Worm (Caenorhabditis elegans) whole organism, L1 larva: Measurements from ENCODE around the gene srx-90.

Experiments
- C34B4.2 ChIP-seq: sonication (generic microtip); optimal IDR thresholded peaks from 2 replicates; lab custom pipeline; 2017; ENCODE audit warnings: mild to moderate bottlenecking, missing genetic modification characterization, missing compliant biosample characterization
- F16B12.6 ChIP-seq: fragments of 150-350 bp; optimal IDR thresholded peaks from 2 replicates; lab custom pipeline; 2014; ENCODE audit warnings: missing biosample characterization, missing genetic modification characterization
- aha-1 ChIP-seq: fragments of 150-350 bp; optimal IDR thresholded peaks from 2 replicates; lab custom pipeline; 2014; ENCODE audit warnings: missing biosample characterization, missing genetic modification characterization
- ama-1 ChIP-seq: fragments of 150-350 bp; optimal IDR thresholded peaks from 2 replicates; lab custom pipeline; 2014
- ceh-8 ChIP-seq: fragments of 200-800 bp; sonication (Bioruptor generic); optimal IDR thresholded peaks from 2 replicates; lab custom pipeline; 2018; ENCODE audit warnings: mild to moderate bottlenecking, missing genetic modification characterization, moderate library complexity, missing compliant biosample characterization
- ceh-82 ChIP-seq, 3 experiments: fragments of 150-350 bp in 1 of 3; sonication (generic microtip) in 2 of 3; optimal IDR thresholded peaks; 2 replicates each; lab custom pipeline; 2014 to 2017; ENCODE audit warnings: missing biosample characterization in 3 of 3, missing genetic modification characterization in 3 of 3
- ces-1 ChIP-seq: fragments of 150-350 bp; optimal IDR thresholded peaks from 2 replicates; lab custom pipeline; 2014; ENCODE audit warnings: missing biosample characterization, missing genetic modification reagents, missing genetic modification characterization
- dpl-1 ChIP-seq, 3 experiments: fragments of 150-350 bp in 2 of 3; sonication (generic microtip) in 1 of 3; optimal IDR thresholded peaks; 2 replicates each; lab custom pipeline; 2014 to 2017; ENCODE audit warnings: missing biosample characterization in 3 of 3, missing genetic modification characterization in 3 of 3, missing genetic modification reagents in 3 of 3
- dsc-1 ChIP-seq: sonication (generic microtip); optimal IDR thresholded peaks from 2 replicates; lab custom pipeline; 2016; ENCODE audit warnings: mild to moderate bottlenecking, missing genetic modification characterization, missing compliant biosample characterization
- elt-2 ChIP-seq: sonication (generic microtip); optimal IDR thresholded peaks from 2 replicates; lab custom pipeline; 2016; ENCODE audit warnings: missing genetic modification characterization, mild to moderate bottlenecking, inconsistent platforms, missing compliant biosample characterization, missing genetic modification reagents
- elt-3 ChIP-seq, 6 experiments: fragments of 150-350 bp in 1 of 6; sonication (generic microtip); optimal IDR thresholded peaks; 2 replicates each; lab custom pipeline; 2017 to 2018; ENCODE audit warnings: missing biosample characterization in 6 of 6, missing genetic modification characterization in 6 of 6, inconsistent platforms in 1 of 6
- grh-1 ChIP-seq: fragments of 200-800 bp; sonication (Bioruptor generic); IDR thresholded peaks from 2 replicates; pipeline ENCODE4 v1.3.6; 2022; ENCODE audit warnings: missing genetic modification reagents, missing genetic modification characterization, missing compliant biosample characterization
- hlh-17 ChIP-seq: fragments of 200-800 bp; sonication (Bioruptor generic); optimal IDR thresholded peaks from 2 replicates; lab custom pipeline; 2018; ENCODE audit warnings: missing genetic modification characterization, mild to moderate bottlenecking, missing compliant biosample characterization, moderate library complexity, borderline replicate concordance
- hlh-4 ChIP-seq: sonication (generic microtip); optimal IDR thresholded peaks from 2 replicates; lab custom pipeline; 2016; ENCODE audit warnings: mild to moderate bottlenecking, missing genetic modification characterization, missing compliant biosample characterization
- lin-13 ChIP-seq: fragments of 150-350 bp; optimal IDR thresholded peaks from 2 replicates; lab custom pipeline; 2014; ENCODE audit warnings: missing biosample characterization, missing genetic modification reagents, missing genetic modification characterization
- lin-14 ChIP-seq: fragments of 200-800 bp; sonication (Bioruptor generic); optimal IDR thresholded peaks from 2 replicates; lab custom pipeline; 2018; ENCODE audit warnings: mild to moderate bottlenecking, missing genetic modification characterization, moderate library complexity, missing compliant biosample characterization
- lin-35 ChIP-seq, 2 experiments: fragments of 150-350 bp; optimal IDR thresholded peaks; 2 replicates each; lab custom pipeline; 2014; ENCODE audit warnings: missing biosample characterization in 2 of 2, missing genetic modification characterization in 2 of 2, missing genetic modification reagents in 2 of 2
- lin-39 ChIP-seq: fragments of 150-350 bp; optimal IDR thresholded peaks from 2 replicates; lab custom pipeline; 2014; ENCODE audit warnings: missing biosample characterization, missing genetic modification reagents, missing genetic modification characterization
- lir-3 ChIP-seq: sonication (generic microtip); optimal IDR thresholded peaks from 2 replicates; lab custom pipeline; 2016; ENCODE audit warnings: mild to moderate bottlenecking, missing genetic modification characterization, moderate library complexity, missing compliant biosample characterization; ENCODE audit not compliant: poor library complexity
- mab-9 ChIP-seq: fragments of 200-800 bp; sonication (Bioruptor generic); IDR thresholded peaks from 2 replicates; pipeline ENCODE4 v1.3.6; 2022; ENCODE audit warnings: missing genetic modification reagents, missing genetic modification characterization, missing compliant biosample characterization
- mdl-1 ChIP-seq, 2 experiments: fragments of 150-350 bp; optimal IDR thresholded peaks; 2 replicates each; lab custom pipeline; 2014 to 2017; ENCODE audit warnings: missing biosample characterization in 2 of 2, missing genetic modification characterization in 2 of 2, inconsistent platforms in 1 of 2
- nhr-47 ChIP-seq: sonication (generic microtip); optimal IDR thresholded peaks from 2 replicates; lab custom pipeline; 2016; ENCODE audit warnings: mild to moderate bottlenecking, missing genetic modification characterization, moderate library complexity, missing compliant biosample characterization
- nhr-84 ChIP-seq: sonication (generic microtip); optimal IDR thresholded peaks from 2 replicates; lab custom pipeline; 2017; ENCODE audit warnings: missing biosample characterization, missing genetic modification characterization
- nhr-85 ChIP-seq: sonication (generic microtip); peaks from one replicate; lab custom pipeline; 2016; ENCODE audit warnings: missing genetic modification characterization, inconsistent platforms, missing compliant biosample characterization
- rnt-1 ChIP-seq: sonication (generic microtip); optimal IDR thresholded peaks from 2 replicates; lab custom pipeline; 2016; ENCODE audit warnings: mild to moderate bottlenecking, missing genetic modification characterization, moderate library complexity, missing compliant biosample characterization
- skn-1 ChIP-seq: fragments of 150-350 bp; optimal IDR thresholded peaks from 2 replicates; lab custom pipeline; 2014; ENCODE audit warnings: missing biosample characterization, missing genetic modification characterization
- sptf-1 ChIP-seq: fragments of 150-350 bp; optimal IDR thresholded peaks from 2 replicates; lab custom pipeline; 2014; ENCODE audit warnings: missing biosample characterization, missing genetic modification characterization
- unc-130 ChIP-seq: fragments of 150-350 bp; optimal IDR thresholded peaks from 2 replicates; lab custom pipeline; 2017; ENCODE audit warnings: missing biosample characterization, missing genetic modification characterization, inconsistent platforms
- unc-30 ChIP-seq: sonication (generic microtip); optimal IDR thresholded peaks from 2 replicates; lab custom pipeline; 2017; ENCODE audit warnings: missing biosample characterization, missing genetic modification characterization
- ztf-11 ChIP-seq, 2 experiments: sonication (generic microtip); optimal IDR thresholded peaks; 2 replicates each; lab custom pipeline; 2016 to 2017; ENCODE audit warnings: missing genetic modification characterization in 2 of 2, missing biosample characterization in 1 of 2, missing compliant biosample characterization in 1 of 2

srx-90 gene

ce11 chrV:11616813-11617212 lies 35.9 kb downstream of the srx-90 start:
- TF ChIP-seq ama-1 (lab: Kevin White, UChicago) = peak; percentile 26
- no peak for TF ChIP-seq lin-39 (tag; lab: Kevin White, UChicago)
- peak in 1 of 6 experiments; percentile 22 for TF ChIP-seq elt-3 (tag; optimal IDR thresholded peaks at IDR 0.05; lab: Kevin White, UChicago)
- peak; percentile 62 for TF ChIP-seq nhr-85 (tag; lab: Kevin White, UChicago)
- TF ChIP-seq ceh-82 (tag; optimal IDR thresholded peaks at IDR 0.05; lab: Kevin White, UChicago) = no peak
- TF ChIP-seq, all 84 proteins: peak for 3

- no peak for TF ChIP-seq unc-30 (tag; lab: Kevin White, UChicago)
- no peak for TF ChIP-seq nhr-84 (tag; lab: Kevin White, UChicago)
- TF ChIP-seq hlh-17 (GFP tag; lab: Kevin White, UChicago) = no peak
- no peak for TF ChIP-seq ces-1 (GFP tag; lab: Kevin White, UChicago)
- TF ChIP-seq F16B12.6 (tag; lab: Kevin White, UChicago) = no peak
- no peak for TF ChIP-seq ztf-11 (tag; optimal IDR thresholded peaks at IDR 0.05; lab: Kevin White, UChicago)
These were observed 37.2 kb downstream of the srx-90 start, which contains the start of gene glb-15 for ce11 chrV:11618173-11618572. Gene glb-15 (minus strand): TSS chrV:11618273.

- TF ChIP-seq dpl-1 (GFP tag; optimal IDR thresholded peaks at IDR 0.05; lab: Kevin White, UChicago) (no peak), lin-14 (GFP tag; lab: Kevin White, UChicago) (peak; percentile 1), lir-3 (tag; lab: Kevin White, UChicago) (no peak), mab-9 (GFP tag; lab: Robert Waterston, UW) (0 out of 2 replicates have a peak, but pooled peaks have one; percentile 14)
These were observed 39.2 kb downstream of the srx-90 start for ce11 chrV:11620081-11620480.

ce11 chrV:11621276-11621675 lies 40.4 kb downstream of the srx-90 start:
- TF ChIP-seq skn-1 (no peak), hlh-4 (no peak), elt-2 (tag; lab: Kevin White, UChicago) (no peak), C34B4.2 (tag; lab: Kevin White, UChicago) (no peak), aha-1 (tag; lab: Kevin White, UChicago) (no peak), unc-130 (no peak), lin-14 (GFP tag; lab: Kevin White, UChicago) (peak; percentile 33), sptf-1 (tag; lab: Kevin White, UChicago) (no peak)

ce11 chrV:11624954-11625353 lies 44.0 kb downstream of the srx-90 start:
- TF ChIP-seq nhr-47 (tag; lab: Kevin White, UChicago) (peak; percentile 19), ceh-8 (no peak), dsc-1 (tag; lab: Kevin White, UChicago) (peak; percentile 95), mdl-1 (tag; optimal IDR thresholded peaks at IDR 0.05; lab: Kevin White, UChicago) (no peak), grh-1 (GFP tag; lab: Robert Waterston, UW) (no peak), sptf-1 (tag; lab: Kevin White, UChicago) (no peak), rnt-1 (tag; lab: Kevin White, UChicago) (no peak), unc-30 (tag; lab: Kevin White, UChicago) (no peak), lir-3 (tag; lab: Kevin White, UChicago) (no peak)

ce11 chrV:11627837-11628236 lies 46.9 kb downstream of the srx-90 start:
- TF ChIP-seq lin-35 (GFP tag; optimal IDR thresholded peaks at IDR 0.05; lab: Kevin White, UChicago) (peak in 1 of 2 experiments; percentile 12), lin-13 (GFP tag; lab: Kevin White, UChicago) (no peak)
